Worm (Caenorhabditis elegans) whole organism, L3 larva: ENCODE measurements around the gene lact-1.

Experiments
- R02D3.7 ChIP-seq: fragments of 150-350 bp; optimal IDR thresholded peaks from 2 replicates; lab custom pipeline; 2014; ENCODE audit warnings: missing biosample characterization, missing genetic modification characterization
- ZK546.5 ChIP-seq: sonication (generic microtip); optimal IDR thresholded peaks from 2 replicates; lab custom pipeline; 2017; ENCODE audit warnings: missing biosample characterization, missing genetic modification characterization
- aly-2 ChIP-seq: fragments of 150-350 bp; optimal IDR thresholded peaks from 2 replicates; lab custom pipeline; 2014; ENCODE audit warnings: missing biosample characterization, missing genetic modification characterization
- ama-1 ChIP-seq: fragments of 150-350 bp; optimal IDR thresholded peaks from 2 replicates; lab custom pipeline; 2018
- ceh-28 ChIP-seq: fragments of 150-350 bp; optimal IDR thresholded peaks from 2 replicates; lab custom pipeline; 2014; ENCODE audit warnings: missing biosample characterization, missing genetic modification reagents, missing genetic modification characterization
- ceh-82 ChIP-seq: fragments of 150-350 bp; optimal IDR thresholded peaks from 2 replicates; lab custom pipeline; 2014; ENCODE audit warnings: missing biosample characterization, missing genetic modification characterization
- ceh-9 ChIP-seq: sonication (generic microtip); optimal IDR thresholded peaks from 2 replicates; lab custom pipeline; 2018; ENCODE audit warnings: missing biosample characterization, missing genetic modification characterization
- daf-12 ChIP-seq: fragments of 150-350 bp; optimal IDR thresholded peaks from 2 replicates; lab custom pipeline; 2014; ENCODE audit warnings: missing biosample characterization, missing genetic modification reagents, missing genetic modification characterization
- egl-27 ChIP-seq: sonication (generic microtip); optimal IDR thresholded peaks from 4 replicates; lab custom pipeline; 2017; ENCODE audit warnings: missing biosample characterization, missing genetic modification reagents, missing genetic modification characterization
- egl-5 ChIP-seq: fragments of 150-350 bp; optimal IDR thresholded peaks from 2 replicates; lab custom pipeline; 2017; ENCODE audit warnings: missing biosample characterization, missing genetic modification reagents, missing genetic modification characterization, inconsistent platforms
- elt-2 ChIP-seq: sonication (generic microtip); optimal IDR thresholded peaks from 2 replicates; lab custom pipeline; 2016; ENCODE audit warnings: missing genetic modification reagents, mild to moderate bottlenecking, missing genetic modification characterization, missing compliant biosample characterization
- elt-3 ChIP-seq, 3 experiments: fragments of 150-350 bp in 1 of 3; sonication (generic microtip) in 2 of 3; optimal IDR thresholded peaks; 2 replicates in 2 of 3; 4 replicates in 1 of 3; lab custom pipeline; 2014 to 2017; ENCODE audit warnings: missing biosample characterization in 3 of 3, missing genetic modification characterization in 3 of 3
- eor-1 ChIP-seq, 2 experiments: fragments of 150-350 bp; optimal IDR thresholded peaks; 2 replicates each; lab custom pipeline; 2014 to 2018; ENCODE audit warnings: missing biosample characterization in 2 of 2, missing genetic modification characterization in 2 of 2
- fkh-10 ChIP-seq: sonication (generic microtip); optimal IDR thresholded peaks from 2 replicates; lab custom pipeline; 2017; ENCODE audit warnings: missing biosample characterization, missing genetic modification reagents, missing genetic modification characterization
- fos-1 ChIP-seq: fragments of 150-350 bp; optimal IDR thresholded peaks from 2 replicates; lab custom pipeline; 2014; ENCODE audit warnings: missing biosample characterization, missing genetic modification characterization
- hmg-11 ChIP-seq: sonication (generic microtip); optimal IDR thresholded peaks from 2 replicates; lab custom pipeline; 2016; ENCODE audit warnings: missing genetic modification characterization, missing compliant biosample characterization
- jun-1 ChIP-seq: fragments of 150-350 bp; optimal IDR thresholded peaks from 2 replicates; lab custom pipeline; 2014; ENCODE audit warnings: missing biosample characterization, missing genetic modification reagents, missing genetic modification characterization
- lin-15B ChIP-seq: fragments of 150-350 bp; optimal IDR thresholded peaks from 2 replicates; lab custom pipeline; 2014; ENCODE audit warnings: missing biosample characterization, missing genetic modification characterization
- lin-39 ChIP-seq: fragments of 150-350 bp; optimal IDR thresholded peaks from 2 replicates; lab custom pipeline; 2018; ENCODE audit warnings: missing biosample characterization, missing genetic modification reagents, missing genetic modification characterization
- lsy-12 ChIP-seq: sonication (generic microtip); optimal IDR thresholded peaks from 2 replicates; lab custom pipeline; 2016; ENCODE audit warnings: mild to moderate bottlenecking, missing genetic modification characterization, missing compliant biosample characterization
- mdl-1 ChIP-seq: fragments of 150-350 bp; optimal IDR thresholded peaks from 2 replicates; lab custom pipeline; 2014; ENCODE audit warnings: missing biosample characterization, missing genetic modification characterization
- mml-1 ChIP-seq: fragments of 150-350 bp; sonication (generic microtip); optimal IDR thresholded peaks from 3 replicates; lab custom pipeline; 2014; ENCODE audit warnings: missing biosample characterization, missing genetic modification characterization
- nfya-1 ChIP-seq: sonication (generic microtip); optimal IDR thresholded peaks from 2 replicates; lab custom pipeline; 2017; ENCODE audit warnings: missing genetic modification characterization, mild to moderate bottlenecking, missing compliant biosample characterization, antibody characterized with exemption, moderate library complexity; ENCODE audit not compliant: insufficient read depth
- nhr-11 ChIP-seq: fragments of 150-350 bp; optimal IDR thresholded peaks from 2 replicates; lab custom pipeline; 2014; ENCODE audit warnings: missing biosample characterization, missing genetic modification characterization
- nhr-12 ChIP-seq: fragments of 150-350 bp; optimal IDR thresholded peaks from 2 replicates; lab custom pipeline; 2014; ENCODE audit warnings: missing biosample characterization, missing genetic modification characterization
- nhr-23 ChIP-seq: fragments of 150-350 bp; optimal IDR thresholded peaks from 2 replicates; lab custom pipeline; 2014; ENCODE audit warnings: missing biosample characterization, missing genetic modification reagents, missing genetic modification characterization
- nhr-237 ChIP-seq: fragments of 150-350 bp; optimal IDR thresholded peaks from 2 replicates; lab custom pipeline; 2014; ENCODE audit warnings: missing biosample characterization, missing genetic modification characterization
- nhr-25 ChIP-seq: sonication (generic microtip); optimal IDR thresholded peaks from 2 replicates; lab custom pipeline; 2017; ENCODE audit warnings: missing biosample characterization, missing genetic modification characterization
- nhr-43 ChIP-seq: sonication (generic microtip); optimal IDR thresholded peaks from 2 replicates; lab custom pipeline; 2016; ENCODE audit warnings: mild to moderate bottlenecking, missing genetic modification characterization, missing compliant biosample characterization; ENCODE audit not compliant: poor library complexity, severe bottlenecking
- nhr-67 ChIP-seq: fragments of 150-350 bp; optimal IDR thresholded peaks from 2 replicates; lab custom pipeline; 2014; ENCODE audit warnings: missing biosample characterization, missing genetic modification characterization
- nhr-76 ChIP-seq: fragments of 150-350 bp; sonication (generic microtip); optimal IDR thresholded peaks from 5 replicates; lab custom pipeline; 2014; ENCODE audit warnings: missing biosample characterization, missing genetic modification characterization
- nhr-77 ChIP-seq: fragments of 150-350 bp; optimal IDR thresholded peaks from 2 replicates; lab custom pipeline; 2014; ENCODE audit warnings: missing biosample characterization, missing genetic modification characterization
- pha-4 ChIP-seq: fragments of 150-350 bp; optimal IDR thresholded peaks from 2 replicates; lab custom pipeline; 2014; ENCODE audit warnings: missing biosample characterization, missing genetic modification reagents, missing genetic modification characterization
- pqm-1 ChIP-seq: fragments of 150-350 bp; optimal IDR thresholded peaks from 2 replicates; lab custom pipeline; 2017; ENCODE audit warnings: missing biosample characterization, missing genetic modification characterization, inconsistent platforms
- sea-2 ChIP-seq: fragments of 150-350 bp; sonication (generic microtip); optimal IDR thresholded peaks from 4 replicates; lab custom pipeline; 2014; ENCODE audit warnings: missing biosample characterization, missing genetic modification reagents, missing genetic modification characterization
- skn-1 ChIP-seq: fragments of 150-350 bp; optimal IDR thresholded peaks from 2 replicates; lab custom pipeline; 2014; ENCODE audit warnings: missing biosample characterization, missing genetic modification characterization
- snpc-4 ChIP-seq: fragments of 150-350 bp; optimal IDR thresholded peaks from 2 replicates; lab custom pipeline; 2014; ENCODE audit warnings: missing biosample characterization, missing genetic modification characterization
- tbx-2 ChIP-seq: sonication (generic microtip); optimal IDR thresholded peaks from 2 replicates; lab custom pipeline; 2016; ENCODE audit warnings: mild to moderate bottlenecking, missing genetic modification characterization, missing compliant biosample characterization
- unc-39 ChIP-seq: sonication (generic microtip); optimal IDR thresholded peaks from 4 replicates; lab custom pipeline; 2017; ENCODE audit warnings: missing biosample characterization, missing genetic modification characterization
- zag-1 ChIP-seq: fragments of 150-350 bp; optimal IDR thresholded peaks from 2 replicates; lab custom pipeline; 2014; ENCODE audit warnings: missing biosample characterization, missing genetic modification characterization
- ztf-11 ChIP-seq: fragments of 150-350 bp; optimal IDR thresholded peaks from 2 replicates; lab custom pipeline; 2014; ENCODE audit warnings: missing biosample characterization, missing genetic modification characterization
- ztf-4 ChIP-seq: fragments of 150-350 bp; optimal IDR thresholded peaks from 2 replicates; lab custom pipeline; 2014; ENCODE audit warnings: missing biosample characterization, missing genetic modification characterization

The lact-1 gene

DNA sequence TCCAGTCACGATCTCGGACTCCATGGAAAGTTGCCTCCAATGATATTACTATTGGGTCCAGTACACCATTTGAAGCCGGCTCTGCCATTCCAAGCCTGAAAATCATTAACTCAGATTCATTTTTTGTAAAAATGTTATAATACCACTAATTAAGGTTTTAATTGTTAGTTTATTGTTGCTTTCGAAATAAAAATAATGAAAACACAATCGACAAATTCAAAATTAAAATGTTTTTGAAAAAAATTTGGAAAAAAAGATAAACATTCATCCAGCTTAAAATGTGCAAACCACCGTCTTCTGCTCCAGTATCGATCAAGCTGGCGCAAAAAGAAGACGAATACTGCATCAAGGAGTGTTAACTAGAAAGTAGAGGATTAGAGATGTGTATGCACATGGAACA is 3.3 kb downstream of the lact-1 start, which contains the start of gene F46H5.5:
Gene F46H5.5 (minus strand): TSS at position 101 of the 400 bp plus-strand sequence.
- TF ChIP-seq nfya-1 (tag; lab: Kevin White, UChicago) (peak; percentile 26), ztf-11 (tag; lab: Kevin White, UChicago) (no peak)

DNA sequence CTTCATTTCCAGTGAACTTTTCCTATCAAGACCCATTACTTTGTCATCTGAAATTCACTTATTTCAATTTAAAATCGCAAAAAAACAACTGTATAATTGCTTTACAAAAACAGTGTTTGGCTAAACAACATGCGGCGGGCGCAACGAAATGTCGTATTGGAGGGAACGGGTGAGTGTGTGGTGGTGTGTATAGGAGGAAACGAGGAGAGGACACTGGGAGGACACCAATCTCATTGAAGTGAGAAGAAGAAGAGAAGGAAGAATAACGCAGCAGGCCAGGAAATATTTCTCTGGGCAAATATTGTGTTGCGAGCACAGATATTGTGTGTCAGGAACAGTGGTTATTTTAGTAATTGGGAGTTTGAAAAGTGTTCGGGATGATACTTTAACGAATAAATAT is 5.6 kb downstream of the lact-1 start, which contains the start of gene F46H5.4:
Gene F46H5.4 (minus strand): TSS at position 53 of the 400 bp plus-strand sequence.
- TF ChIP-seq nhr-76 (no peak), lin-15B (tag; lab: Kevin White, UChicago) (peak; percentile 0), ceh-9 (no peak), hmg-11 (tag; lab: Kevin White, UChicago) (peak; percentile 60), nfya-1 (tag; lab: Kevin White, UChicago) (peak; percentile 49), elt-3 (tag; optimal IDR thresholded peaks at IDR 0.05; lab: Kevin White, UChicago) (no peak), ZK546.5 (tag; lab: Kevin White, UChicago) (no peak), lin-39 (tag; lab: Kevin White, UChicago) (no peak), mml-1 (tag; lab: Kevin White, UChicago) (no peak), egl-5 (no peak), ama-1 (no peak), nhr-12 (tag; lab: Kevin White, UChicago) (no peak), nhr-23 (tag; lab: Kevin White, UChicago) (peak; percentile 23), egl-27 (tag; lab: Kevin White, UChicago) (no peak), nhr-67 (tag; lab: Kevin White, UChicago) (no peak), ceh-28 (tag; lab: Kevin White, UChicago) (no peak), elt-2 (tag; lab: Kevin White, UChicago) (no peak), nhr-11 (tag; lab: Kevin White, UChicago) (no peak), ceh-82 (tag; lab: Kevin White, UChicago) (no peak), pqm-1 (tag; lab: Kevin White, UChicago) (no peak), nhr-43 (tag; lab: Kevin White, UChicago) (no peak), fkh-10 (GFP tag; lab: Kevin White, UChicago) (no peak), nhr-237 (tag; lab: Kevin White, UChicago) (no peak), tbx-2 (tag; lab: Kevin White, UChicago) (no peak), nhr-25 (peak; percentile 7), zag-1 (tag; lab: Kevin White, UChicago) (no peak), fos-1 (tag; lab: Kevin White, UChicago) (no peak), jun-1 (tag; lab: Kevin White, UChicago) (no peak), unc-39 (tag; lab: Kevin White, UChicago) (no peak), pha-4 (tag; lab: Kevin White, UChicago) (peak; percentile 40), ztf-11 (tag; lab: Kevin White, UChicago) (no peak), skn-1 (tag; lab: Kevin White, UChicago) (no peak)

DNA sequence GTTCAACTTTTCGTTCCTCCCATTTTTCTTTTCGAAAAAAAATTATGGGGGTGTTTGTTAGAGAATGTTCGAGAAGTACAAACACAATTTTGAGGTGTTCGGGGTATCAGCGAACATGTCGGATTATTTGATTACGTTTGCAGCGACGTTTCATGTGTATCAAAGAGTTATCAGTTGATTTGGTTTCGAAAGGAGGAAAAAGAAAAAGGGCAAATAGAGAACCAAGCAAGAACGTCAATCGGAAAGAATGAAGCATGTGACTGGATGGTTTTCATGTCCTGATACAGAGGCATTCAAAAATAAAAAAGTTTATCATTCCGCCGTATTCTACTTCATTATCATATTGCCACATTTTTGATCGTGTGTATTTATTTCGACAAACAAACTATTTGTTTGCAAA is 15.4 kb downstream of the lact-1 start:
- TF ChIP-seq jun-1 (tag; lab: Kevin White, UChicago) (peak; percentile 56), fkh-10 (GFP tag; lab: Kevin White, UChicago) (no peak), ceh-82 (tag; lab: Kevin White, UChicago) (no peak), ceh-28 (tag; lab: Kevin White, UChicago) (no peak), nhr-25 (no peak), ztf-4 (tag; lab: Kevin White, UChicago) (no peak), pqm-1 (tag; lab: Kevin White, UChicago) (peak; percentile 89), nhr-76 (no peak), snpc-4 (tag; lab: Kevin White, UChicago) (no peak), elt-3 (tag; optimal IDR thresholded peaks at IDR 0.05; lab: Kevin White, UChicago) (no peak), mml-1 (tag; lab: Kevin White, UChicago) (no peak), nhr-237 (tag; lab: Kevin White, UChicago) (no peak), ceh-9 (no peak), daf-12 (tag; lab: Kevin White, UChicago) (no peak), nhr-43 (tag; lab: Kevin White, UChicago) (no peak), hmg-11 (tag; lab: Kevin White, UChicago) (no peak), aly-2 (no peak), sea-2 (GFP tag; lab: Kevin White, UChicago) (no peak), nhr-67 (tag; lab: Kevin White, UChicago) (no peak), lsy-12 (tag; lab: Kevin White, UChicago) (no peak), R02D3.7 (tag; lab: Kevin White, UChicago) (no peak), mdl-1 (tag; lab: Kevin White, UChicago) (no peak), fos-1 (tag; lab: Kevin White, UChicago) (peak; percentile 11), ztf-11 (tag; lab: Kevin White, UChicago) (no peak), lin-15B (tag; lab: Kevin White, UChicago) (no peak), eor-1 (tag; optimal IDR thresholded peaks at IDR 0.05; lab: Kevin White, UChicago) (no peak), nhr-12 (tag; lab: Kevin White, UChicago) (no peak), egl-27 (tag; lab: Kevin White, UChicago) (no peak), elt-2 (tag; lab: Kevin White, UChicago) (peak; percentile 98), nhr-77 (tag; lab: Kevin White, UChicago) (no peak), skn-1 (tag; lab: Kevin White, UChicago) (peak; percentile 10), pha-4 (tag; lab: Kevin White, UChicago) (peak; percentile 87), ZK546.5 (tag; lab: Kevin White, UChicago) (no peak)
- TF ChIP-seq, all 47 proteins: peak for 6
